Worm (Caenorhabditis elegans): Measurements from ENCODE around the gene lido-13.

lido-13 gene

ce11 chrII:3062222-3062621 lies 8.1 kb upstream of the lido-13 start (continued):
- TF ChIP-seq ZK337.2 (GFP tag; IDR thresholded peaks at IDR 0.05) (no peak), pha-4 (GFP tag; IDR thresholded peaks at IDR 0.05) (peak; percentile 75; the same call in 1 of the 2 replicates), pha-4 (tag; optimal IDR thresholded peaks at IDR 0.05) (no peak), nhr-48 (tag; optimal IDR thresholded peaks at IDR 0.05) (peak; percentile 14), ama-1 (optimal IDR thresholded peaks at IDR 0.05) (no peak), nhr-25 (tag; optimal IDR thresholded peaks at IDR 0.05; ENCODE audit: borderline replicate concordance, insufficient read depth) (no peak), ceh-20 (GFP tag; IDR thresholded peaks at IDR 0.05) (peak; percentile 51; the same call in 1 of the 2 replicates), F10B5.3 (tag; optimal IDR thresholded peaks at IDR 0.05) (no peak), jun-1 (tag; optimal IDR thresholded peaks at IDR 0.05) (no peak), set-16 (GFP tag; IDR thresholded peaks at IDR 0.05) (no peak), ceh-32 (tag; optimal IDR thresholded peaks at IDR 0.05; ENCODE audit: poor library complexity) (no peak), lsy-2 (tag; optimal IDR thresholded peaks at IDR 0.05) (peak in 1 of 2 experiments; percentile 56), arid-1 (GFP tag; conservative IDR thresholded peaks at IDR 0.05) (peak; percentile 65), ceh-82 (tag; optimal IDR thresholded peaks at IDR 0.05) (no peak), daf-12 (tag; optimal IDR thresholded peaks at IDR 0.05) (no peak), sdz-12 (GFP tag; optimal IDR thresholded peaks at IDR 0.05) (no peak), nhr-111 (GFP tag; optimal IDR thresholded peaks at IDR 0.05) (no peak), spr-1 (tag; optimal IDR thresholded peaks at IDR 0.05) (no peak), aha-1 (tag) (peak; percentile 5), nhr-41 (GFP tag; IDR thresholded peaks at IDR 0.05) (0 out of 2 replicates have a peak, but pooled peaks have one; percentile 43), Y5F2A.4 (GFP tag; optimal IDR thresholded peaks at IDR 0.05) (no peak), nhr-77 (tag; optimal IDR thresholded peaks at IDR 0.05) (no peak), skn-1 (tag; optimal IDR thresholded peaks at IDR 0.05) (no peak), cey-2 (tag; optimal IDR thresholded peaks at IDR 0.05; ENCODE audit: borderline replicate concordance, insufficient read depth) (no peak), mdt-29 (GFP tag; IDR thresholded peaks at IDR 0.05) (peak; percentile 65; the same call in 1 of the 2 replicates), dve-1 (tag; optimal IDR thresholded peaks at IDR 0.05; ENCODE audit: insufficient read depth) (peak; percentile 65), daf-19 (GFP tag; conservative IDR thresholded peaks at IDR 0.05) (no peak), fkh-10 (GFP tag; optimal IDR thresholded peaks at IDR 0.05) (no peak), mep-1 (tag; optimal IDR thresholded peaks at IDR 0.05) (peak; percentile 59), F49E8.2 (tag; optimal IDR thresholded peaks at IDR 0.05; ENCODE audit: borderline replicate concordance) (peak; percentile 15), duxl-1 (tag; optimal IDR thresholded peaks at IDR 0.05; ENCODE audit: poor library complexity) (peak; percentile 72), hif-1 (tag; optimal IDR thresholded peaks at IDR 0.05) (no peak), nhr-76 (tag; optimal IDR thresholded peaks at IDR 0.05) (no peak), attf-4 (tag; optimal IDR thresholded peaks at IDR 0.05) (no peak), F26F4.8 (GFP tag; conservative IDR thresholded peaks at IDR 0.05) (peak; percentile 62; the same call in 1 of the 2 replicates), nhr-28 (tag; optimal IDR thresholded peaks at IDR 0.05) (peak; percentile 21), lin-29 (GFP tag; IDR thresholded peaks at IDR 0.05) (no peak), dpl-1 (GFP tag; optimal IDR thresholded peaks at IDR 0.05) (no peak), lim-7 (GFP tag; IDR thresholded peaks at IDR 0.05) (no peak; the same call in 1 of the 2 replicates), aly-2 (tag; optimal IDR thresholded peaks at IDR 0.05) (no peak), snpc-4 (tag; optimal IDR thresholded peaks at IDR 0.05) (no peak), pqm-1 (tag; optimal IDR thresholded peaks at IDR 0.05) (no peak), D1046.2 (GFP tag; IDR thresholded peaks at IDR 0.05) (peak; percentile 73; the same call in 1 of the 2 replicates), daf-8 (GFP tag; IDR thresholded peaks at IDR 0.05) (no peak), hmg-1.1 (GFP tag; IDR thresholded peaks at IDR 0.05) (peak; percentile 50), dmd-9 (GFP tag; IDR thresholded peaks at IDR 0.05) (no peak), ceh-28 (tag; optimal IDR thresholded peaks at IDR 0.05) (peak; percentile 79), nhr-6 (tag; optimal IDR thresholded peaks at IDR 0.05) (no peak), T20F7.1 (GFP tag; optimal IDR thresholded peaks at IDR 0.05) (no peak), nhr-42 (GFP tag; IDR thresholded peaks at IDR 0.05) (peak; percentile 72; the same call in 1 of the 2 replicates), lin-38 (GFP tag; IDR thresholded peaks at IDR 0.05) (peak; percentile 78)

Data from whole organism, L4 larva.